Fruit fly (Drosophila melanogaster): ENCODE results near the gene bocks.

The bocks gene

DNA sequence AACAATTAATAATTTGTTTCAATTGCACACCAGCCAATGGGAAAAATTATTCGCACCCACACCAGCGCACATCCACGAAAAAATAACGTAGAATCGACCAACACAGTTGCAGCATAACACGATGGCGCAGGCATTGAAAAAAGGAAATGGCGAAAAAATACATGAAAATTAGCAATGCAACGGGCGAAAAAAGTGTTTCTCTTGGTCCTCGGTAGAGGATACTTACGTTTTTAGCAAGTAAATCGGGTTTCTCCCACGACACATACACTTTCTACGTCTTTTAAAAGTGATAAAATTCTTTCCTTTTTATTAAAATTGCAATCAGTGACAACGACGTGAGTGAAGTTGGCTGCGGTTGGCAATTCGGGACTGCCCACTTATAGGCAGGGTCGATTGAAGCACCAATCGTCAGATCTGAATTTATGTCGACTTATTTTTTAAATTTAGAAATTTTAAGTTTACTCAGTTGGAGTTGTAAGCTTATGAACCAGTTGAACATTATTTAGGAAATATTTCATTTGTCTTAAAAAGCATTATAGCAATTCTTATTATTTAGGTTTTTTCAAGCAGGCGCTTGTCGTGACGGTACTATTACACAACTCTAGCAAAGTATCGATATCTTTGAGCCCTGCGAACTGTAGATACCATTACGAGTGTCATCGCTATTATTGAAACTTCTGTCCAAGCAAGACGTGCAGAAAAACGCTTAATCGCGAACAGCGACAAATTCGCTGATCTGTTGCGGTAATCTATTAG is 13.2 kb downstream of the bocks start, which contains the start of the genes Kap-alpha3 and Son:
Gene Kap-alpha3, minus strand, starts transcription at position 352 of the 756 bp plus-strand sequence.
Gene Son, plus strand, starts transcription at position 661 of the 756 bp plus-strand sequence.
- TF ChIP-seq Myc (optimal IDR thresholded peaks at IDR 0.05) (no peak), insv (optimal IDR thresholded peaks at IDR 0.05) (no peak), ttk (optimal IDR thresholded peaks at IDR 0.05) (no peak), psq (optimal IDR thresholded peaks at IDR 0.05) (no peak), h (optimal IDR thresholded peaks at IDR 0.05) (no peak)

DNA sequence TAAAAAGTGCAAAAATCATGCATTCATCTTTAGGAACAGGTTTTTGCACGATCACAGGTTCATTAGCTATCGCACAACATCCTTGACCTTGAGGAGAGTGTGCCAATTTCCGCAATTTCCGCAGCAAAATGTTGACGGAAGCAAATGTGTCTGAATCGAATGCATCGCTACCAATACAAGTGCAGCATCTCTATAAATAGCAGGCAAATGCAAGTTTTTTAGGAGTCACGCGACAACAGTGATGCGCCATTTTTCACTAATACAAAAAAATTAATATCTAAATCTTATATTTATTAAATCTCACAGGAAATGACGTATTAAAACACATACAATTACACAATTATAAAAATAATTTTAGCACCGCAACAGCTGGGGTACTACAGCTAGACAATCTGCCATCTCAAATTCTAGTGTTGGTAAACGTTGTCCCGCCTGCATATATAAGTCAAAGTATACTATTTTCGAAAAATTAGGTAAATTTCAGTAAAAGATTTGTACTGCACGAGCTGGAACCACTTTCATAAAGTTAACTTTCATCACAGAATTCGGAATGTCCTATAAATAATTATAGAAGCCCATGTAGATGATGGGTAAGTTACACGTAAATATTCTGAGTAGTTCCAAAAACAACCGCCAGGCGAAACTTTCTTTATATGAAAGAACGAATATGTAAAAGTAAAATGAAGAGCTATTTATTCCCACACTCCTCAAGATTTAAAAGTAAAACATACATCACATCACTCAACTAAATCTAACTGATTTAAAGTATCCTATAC is 16.8 kb downstream of the bocks start, which contains the start of gene CG9399:
Gene CG9399, minus strand, starts transcription at position 400 of the 776 bp plus-strand sequence.
- TF ChIP-seq Myc (optimal IDR thresholded peaks at IDR 0.05) (no peak), Sin3A (optimal IDR thresholded peaks at IDR 0.05) (no peak), ttk (optimal IDR thresholded peaks at IDR 0.05) (no peak), psq (optimal IDR thresholded peaks at IDR 0.05) (no peak), insv (optimal IDR thresholded peaks at IDR 0.05) (no peak), h (optimal IDR thresholded peaks at IDR 0.05) (no peak)

DNA sequence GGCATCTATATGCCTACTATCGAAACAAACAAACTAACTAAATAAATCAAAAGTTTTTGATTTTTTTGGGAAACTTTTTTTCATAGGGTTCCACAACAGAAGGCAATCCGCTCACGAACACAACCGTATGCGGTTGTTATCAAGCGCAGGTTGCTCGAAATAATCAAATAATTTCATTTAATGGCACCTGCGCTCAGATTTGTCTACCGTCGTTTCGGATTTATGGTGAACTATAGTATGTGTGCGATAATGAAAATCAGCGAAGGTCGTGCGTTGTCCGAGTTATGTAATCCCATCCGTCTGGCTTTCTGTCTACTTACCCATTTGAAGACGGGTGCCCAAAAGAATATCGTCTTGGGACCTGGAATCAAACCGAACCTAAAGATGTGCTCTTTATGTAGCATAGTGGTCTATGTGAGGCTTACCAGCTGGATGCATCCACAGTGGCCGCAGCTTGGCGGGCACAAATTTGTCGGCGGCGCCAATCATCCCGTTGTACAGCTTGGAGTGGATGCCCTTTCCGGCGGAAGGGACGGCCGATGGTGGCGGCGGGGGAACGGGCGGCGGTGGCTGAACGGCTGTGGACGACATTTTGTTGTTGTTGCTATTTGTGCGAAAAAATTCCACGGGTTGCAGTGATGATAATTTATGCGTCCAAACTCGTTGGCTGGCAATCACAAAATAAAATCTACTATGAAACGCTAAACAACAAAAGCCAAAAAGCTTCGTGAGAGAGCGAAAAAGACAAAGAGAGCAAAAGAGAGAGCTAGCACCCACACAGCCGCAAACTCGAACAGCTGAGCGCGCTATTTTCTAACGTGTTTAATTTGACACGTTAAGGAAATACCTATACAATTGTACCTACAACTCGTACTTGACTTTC is 17.6 kb downstream of the bocks start:
- TF ChIP-seq Myc (optimal IDR thresholded peaks at IDR 0.05) = no peak
- no peak for TF ChIP-seq ttk (optimal IDR thresholded peaks at IDR 0.05)
- no peak for TF ChIP-seq Sin3A (optimal IDR thresholded peaks at IDR 0.05)
- TF ChIP-seq psq (optimal IDR thresholded peaks at IDR 0.05) = no peak
- TF ChIP-seq h (optimal IDR thresholded peaks at IDR 0.05) = no peak
- no peak for TF ChIP-seq insv (optimal IDR thresholded peaks at IDR 0.05)

DNA sequence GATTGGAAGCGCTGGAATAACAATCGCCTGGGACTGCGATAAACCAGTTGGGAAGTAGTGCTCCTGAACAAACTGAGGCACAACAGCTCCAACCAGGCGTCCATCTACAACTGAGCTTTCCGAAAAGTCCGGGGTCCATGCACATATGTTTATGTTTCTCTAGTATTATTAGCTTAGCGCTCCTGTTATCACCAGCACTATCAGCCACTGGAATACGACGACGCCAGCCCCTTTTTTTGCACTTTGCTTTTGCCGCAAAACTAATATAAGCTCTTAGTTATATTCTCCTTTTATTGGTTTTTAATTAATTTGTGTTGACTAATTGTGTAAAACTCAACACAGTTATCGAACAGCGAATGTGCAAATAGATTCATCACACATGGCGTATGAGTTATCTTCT is 19.3 kb downstream of the bocks start, which contains the start of gene CG9396:
Gene CG9396, minus strand, starts transcription at position 101 of the 400 bp plus-strand sequence.
- TF ChIP-seq h (optimal IDR thresholded peaks at IDR 0.05) (no peak), Myc (optimal IDR thresholded peaks at IDR 0.05) (no peak), insv (optimal IDR thresholded peaks at IDR 0.05) (no peak), Sin3A (optimal IDR thresholded peaks at IDR 0.05) (no peak), psq (optimal IDR thresholded peaks at IDR 0.05) (no peak), ttk (optimal IDR thresholded peaks at IDR 0.05) (no peak)

DNA sequence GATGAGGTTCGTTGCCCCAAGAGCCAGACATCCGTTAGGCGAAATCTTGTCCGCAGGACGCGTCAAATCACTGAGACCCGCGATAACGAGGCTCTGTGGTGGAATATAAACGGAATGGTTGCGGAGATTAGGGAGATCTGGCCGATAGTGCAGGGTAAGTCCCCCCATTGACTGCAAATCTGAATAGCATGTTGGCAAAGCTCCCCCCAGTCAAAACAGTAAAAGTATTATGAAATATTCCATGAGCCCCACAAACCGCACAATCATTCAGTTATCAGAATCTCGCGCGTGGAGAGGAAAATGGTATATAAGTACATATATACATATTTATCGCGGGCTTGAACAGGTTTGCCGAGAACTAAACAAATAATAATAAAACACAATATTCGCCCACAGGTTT is 20.1 kb downstream of the bocks start:
- TF ChIP-seq Sin3A (optimal IDR thresholded peaks at IDR 0.05) (no peak), h (optimal IDR thresholded peaks at IDR 0.05) (no peak), insv (optimal IDR thresholded peaks at IDR 0.05) (no peak), Myc (optimal IDR thresholded peaks at IDR 0.05) (no peak), ttk (optimal IDR thresholded peaks at IDR 0.05) (no peak), psq (optimal IDR thresholded peaks at IDR 0.05) (no peak)

DNA sequence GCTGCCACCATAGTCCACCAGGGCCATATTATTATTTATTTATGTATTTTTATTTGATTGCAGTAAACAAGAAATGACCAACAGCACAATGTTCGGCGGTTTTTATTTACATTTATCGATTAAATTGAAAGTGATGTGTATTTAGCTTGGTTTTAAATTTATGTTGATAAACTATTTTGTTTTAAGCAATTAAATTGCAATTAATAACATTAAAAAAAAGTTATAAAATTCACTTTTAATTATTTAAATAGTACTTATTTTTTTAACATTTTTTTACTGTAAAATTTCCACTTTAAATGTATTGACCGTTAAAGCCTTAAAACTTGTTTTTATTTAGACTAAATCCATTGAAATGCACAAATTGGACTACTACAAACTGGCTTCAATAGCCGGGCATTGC is 20.7 kb downstream of the bocks start, which contains the start of gene CG16790:
Gene CG16790, minus strand, starts transcription at position 101 of the 400 bp plus-strand sequence.
- TF ChIP-seq psq (optimal IDR thresholded peaks at IDR 0.05) (no peak), Myc (optimal IDR thresholded peaks at IDR 0.05) (no peak), h (optimal IDR thresholded peaks at IDR 0.05) (no peak), Sin3A (optimal IDR thresholded peaks at IDR 0.05) (no peak), ttk (optimal IDR thresholded peaks at IDR 0.05) (no peak), insv (optimal IDR thresholded peaks at IDR 0.05) (no peak)

DNA sequence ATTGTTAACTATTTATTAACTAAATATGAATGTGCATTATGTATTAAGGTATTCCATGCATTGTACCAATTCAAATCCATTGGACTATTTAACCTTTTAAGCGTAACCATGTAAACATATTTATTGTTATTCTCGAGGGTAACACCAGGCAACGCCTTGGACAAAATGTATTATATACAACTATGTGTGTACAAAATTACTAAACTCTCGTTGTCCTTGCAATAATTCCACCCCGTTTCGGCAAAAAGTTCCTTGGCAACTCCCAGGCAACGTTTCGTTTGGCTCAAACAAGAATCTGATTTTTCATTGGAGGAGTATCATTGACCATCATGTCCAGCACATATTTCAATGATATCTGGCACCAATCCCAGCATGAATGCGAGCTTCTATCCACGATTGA is 24.9 kb downstream of the bocks start, which contains the start of gene CG16789:
Gene CG16789, plus strand, starts transcription at position 301 of the 400 bp plus-strand sequence.
- TF ChIP-seq insv (optimal IDR thresholded peaks at IDR 0.05) = no peak
- no peak for TF ChIP-seq ttk (optimal IDR thresholded peaks at IDR 0.05)
- no peak for TF ChIP-seq psq (optimal IDR thresholded peaks at IDR 0.05)
- TF ChIP-seq Sin3A (optimal IDR thresholded peaks at IDR 0.05) = no peak
- TF ChIP-seq Myc (optimal IDR thresholded peaks at IDR 0.05) = no peak
- TF ChIP-seq h (optimal IDR thresholded peaks at IDR 0.05) = no peak

DNA sequence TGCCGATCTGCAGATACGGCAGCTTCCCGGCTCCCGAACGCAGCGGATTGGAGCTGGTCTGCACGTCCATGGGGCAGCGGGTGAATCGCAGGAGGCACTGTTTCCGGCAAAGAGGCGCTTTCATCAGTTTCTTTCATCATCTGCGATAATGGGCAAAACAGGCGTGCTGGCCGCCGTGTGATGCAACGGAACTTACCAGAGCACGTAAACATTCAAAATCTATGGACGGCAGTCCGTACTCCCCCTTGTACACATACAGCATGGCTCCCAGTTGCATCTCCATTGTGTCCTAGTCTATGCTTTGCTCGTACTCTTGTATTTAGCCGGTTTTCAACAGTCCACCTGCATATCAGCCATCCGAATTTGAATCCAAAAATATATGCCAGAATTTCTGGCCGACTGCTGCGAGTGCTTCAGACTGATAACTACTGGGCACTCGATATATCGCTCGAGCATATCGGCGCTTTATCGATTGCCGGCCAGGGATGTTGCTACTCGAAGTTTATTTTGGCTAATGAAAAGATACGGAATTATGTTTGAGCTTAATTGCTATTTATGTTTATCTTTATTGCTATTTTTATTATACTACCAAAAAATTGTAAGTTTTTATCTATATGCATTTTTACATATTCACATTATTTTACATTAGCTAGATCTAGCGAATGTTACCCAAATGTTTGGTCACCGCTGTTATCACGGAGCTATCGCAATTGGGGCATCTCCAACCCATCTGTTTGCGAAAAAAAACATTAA is 27.4 kb downstream of the bocks start, which contains the start of the genes CG9393 and Vps45:
Gene CG9393, minus strand, starts transcription at position 434 of the 753 bp plus-strand sequence.
Gene Vps45, plus strand, starts transcription at position 685 of the 753 bp plus-strand sequence.
- TF ChIP-seq Sin3A (optimal IDR thresholded peaks at IDR 0.05) (peak; percentile 6), psq (optimal IDR thresholded peaks at IDR 0.05) (no peak)

DNA sequence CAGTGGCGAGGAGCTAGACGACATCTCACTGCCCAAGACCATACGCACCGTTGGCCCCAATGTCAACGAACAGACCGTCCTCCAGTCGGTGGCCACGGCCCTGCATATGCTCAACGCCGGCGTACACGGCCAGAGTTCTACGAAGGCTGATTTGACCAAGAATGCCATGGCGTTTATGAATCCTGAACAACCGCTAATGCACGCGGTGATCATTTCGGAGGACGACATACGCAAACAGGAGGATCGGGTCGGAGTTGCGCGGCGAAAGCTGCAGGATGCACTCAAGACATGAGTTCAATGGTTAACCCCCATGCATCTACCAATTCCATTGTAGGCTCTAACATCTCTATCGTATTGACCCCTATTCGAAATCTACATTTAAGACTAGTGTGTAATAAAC is 29.7 kb downstream of the bocks start:
- TF ChIP-seq Sin3A (optimal IDR thresholded peaks at IDR 0.05) (no peak), psq (optimal IDR thresholded peaks at IDR 0.05) (no peak), h (optimal IDR thresholded peaks at IDR 0.05) (no peak), ttk (optimal IDR thresholded peaks at IDR 0.05) (no peak), insv (optimal IDR thresholded peaks at IDR 0.05) (no peak)

DNA sequence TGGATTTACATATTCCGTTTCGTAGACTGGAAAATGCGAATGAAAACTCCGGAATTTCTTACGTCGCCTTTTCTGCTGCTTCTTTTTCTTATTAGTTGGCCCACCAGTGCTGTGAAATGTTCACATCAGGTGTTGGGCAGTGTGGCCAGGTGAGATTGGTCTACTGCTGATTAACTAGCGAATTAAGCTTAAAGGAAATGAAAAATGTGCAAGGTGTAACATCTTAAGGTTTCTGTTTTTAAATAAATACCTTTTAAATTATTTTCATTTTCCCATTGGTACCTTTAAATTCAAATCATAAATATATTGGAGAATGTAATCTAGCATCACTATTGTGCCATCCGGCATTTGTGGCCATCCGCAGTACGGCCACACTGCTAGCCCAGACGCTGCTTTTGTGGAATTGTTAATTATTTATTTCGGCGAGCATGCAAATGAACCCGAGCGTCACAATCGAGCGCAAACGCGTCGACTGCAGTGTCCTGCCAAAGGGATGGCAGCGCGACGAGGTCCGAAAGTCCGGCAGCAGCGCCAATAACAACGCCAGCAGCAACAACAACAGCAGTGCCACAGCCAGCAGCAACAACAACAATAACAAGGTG is 31.3 kb downstream of the bocks start, which contains the start of the genes AP-1mu and MBD-like:
Gene AP-1mu, minus strand, starts transcription at position 113 of the 602 bp plus-strand sequence.
Gene MBD-like, plus strand, starts transcription at position 348 of the 602 bp plus-strand sequence.
- TF ChIP-seq psq (optimal IDR thresholded peaks at IDR 0.05) (no peak), h (optimal IDR thresholded peaks at IDR 0.05) (no peak), Sin3A (optimal IDR thresholded peaks at IDR 0.05) (no peak), ttk (optimal IDR thresholded peaks at IDR 0.05) (no peak), insv (optimal IDR thresholded peaks at IDR 0.05) (no peak), Myc (optimal IDR thresholded peaks at IDR 0.05) (no peak)

All from Kc167 (cell line).